Worm (Caenorhabditis elegans) whole organism, L2 larva: ENCODE data around the gene C08F11.17.

Experiments used
- C34F6.9 ChIP-seq: fragments of 150-350 bp; optimal IDR thresholded peaks from 2 replicates; lab custom pipeline; 2014; ENCODE audit warnings: missing biosample characterization, missing genetic modification characterization
- F13H6.1 ChIP-seq: sonication (generic microtip); optimal IDR thresholded peaks from 2 replicates; lab custom pipeline; 2016; ENCODE audit warnings: missing genetic modification characterization, missing compliant biosample characterization
- Y55F3AM.14 ChIP-seq: fragments of 200-800 bp; sonication (Bioruptor generic); optimal IDR thresholded peaks from 2 replicates; lab custom pipeline; 2018; ENCODE audit warnings: mild to moderate bottlenecking, missing genetic modification characterization, missing compliant biosample characterization
- alr-1 ChIP-seq: fragments of 150-350 bp; optimal IDR thresholded peaks from 2 replicates; lab custom pipeline; 2014; ENCODE audit warnings: missing biosample characterization, missing genetic modification characterization
- ama-1 ChIP-seq: fragments of 150-350 bp; optimal IDR thresholded peaks from 2 replicates; lab custom pipeline; 2018; ENCODE audit warnings: inconsistent platforms
- blmp-1 ChIP-seq: sonication (generic microtip); optimal IDR thresholded peaks from 2 replicates; lab custom pipeline; 2017; ENCODE audit warnings: missing genetic modification characterization, mild to moderate bottlenecking, missing compliant biosample characterization, antibody characterized with exemption, moderate library complexity; ENCODE audit not compliant: insufficient read depth
- ceh-16 ChIP-seq: fragments of 150-350 bp; optimal IDR thresholded peaks from 2 replicates; lab custom pipeline; 2014; ENCODE audit warnings: missing biosample characterization, missing genetic modification characterization
- ceh-82 ChIP-seq: fragments of 150-350 bp; optimal IDR thresholded peaks from 2 replicates; lab custom pipeline; 2014; ENCODE audit warnings: missing biosample characterization, missing genetic modification characterization
- crh-2 ChIP-seq: sonication (generic microtip); optimal IDR thresholded peaks from 2 replicates; lab custom pipeline; 2017; ENCODE audit warnings: missing biosample characterization, missing genetic modification characterization
- egl-27 ChIP-seq: sonication (generic microtip); optimal IDR thresholded peaks from 3 replicates; lab custom pipeline; 2017; ENCODE audit warnings: missing biosample characterization, missing genetic modification reagents, missing genetic modification characterization
- elt-1 ChIP-seq: fragments of 150-350 bp; optimal IDR thresholded peaks from 2 replicates; lab custom pipeline; 2014; ENCODE audit warnings: missing biosample characterization, missing genetic modification characterization
- elt-3 ChIP-seq: sonication (generic microtip); optimal IDR thresholded peaks from 2 replicates; lab custom pipeline; 2017; ENCODE audit warnings: missing biosample characterization, missing genetic modification characterization
- fos-1 ChIP-seq: fragments of 150-350 bp; optimal IDR thresholded peaks from 2 replicates; lab custom pipeline; 2014; ENCODE audit warnings: missing biosample characterization, missing genetic modification characterization
- lin-11 ChIP-seq: fragments of 150-350 bp; sonication (generic microtip); optimal IDR thresholded peaks from 2 replicates; lab custom pipeline; 2014; ENCODE audit warnings: missing biosample characterization, missing genetic modification characterization, inconsistent platforms, mixed read lengths
- lin-13 ChIP-seq: fragments of 150-350 bp; optimal IDR thresholded peaks from 2 replicates; lab custom pipeline; 2014; ENCODE audit warnings: missing biosample characterization, missing genetic modification reagents, missing genetic modification characterization
- lin-39 ChIP-seq: fragments of 150-350 bp; optimal IDR thresholded peaks from 2 replicates; lab custom pipeline; 2014; ENCODE audit warnings: missing biosample characterization, missing genetic modification reagents, missing genetic modification characterization
- lsy-2 ChIP-seq, 2 experiments: fragments of 150-350 bp in 1 of 2; sonication (generic microtip) in 1 of 2; optimal IDR thresholded peaks; 2 replicates each; lab custom pipeline; 2014 to 2017; ENCODE audit warnings: missing biosample characterization in 2 of 2, missing genetic modification characterization in 2 of 2
- mab-5 ChIP-seq: fragments of 150-350 bp; optimal IDR thresholded peaks from 2 replicates; lab custom pipeline; 2014; ENCODE audit warnings: missing biosample characterization, missing genetic modification characterization
- mdl-1 ChIP-seq, 2 experiments: fragments of 150-350 bp in 1 of 2; sonication (generic microtip) in 1 of 2; optimal IDR thresholded peaks; 2 replicates each; lab custom pipeline; 2017; ENCODE audit warnings: missing biosample characterization in 2 of 2, missing genetic modification characterization in 2 of 2
- nhr-11 ChIP-seq: fragments of 150-350 bp; optimal IDR thresholded peaks from 2 replicates; lab custom pipeline; 2014; ENCODE audit warnings: missing biosample characterization, missing genetic modification characterization
- nhr-129 ChIP-seq: fragments of 150-350 bp; optimal IDR thresholded peaks from 2 replicates; lab custom pipeline; 2014; ENCODE audit warnings: missing biosample characterization, missing genetic modification characterization
- nhr-237 ChIP-seq: fragments of 150-350 bp; optimal IDR thresholded peaks from 2 replicates; lab custom pipeline; 2014; ENCODE audit warnings: missing biosample characterization, missing genetic modification characterization
- nhr-25 ChIP-seq: fragments of 150-350 bp; sonication (generic microtip); optimal IDR thresholded peaks from 3 replicates; lab custom pipeline; 2014; ENCODE audit warnings: missing biosample characterization, missing genetic modification characterization
- nhr-77 ChIP-seq: fragments of 150-350 bp; optimal IDR thresholded peaks from 2 replicates; lab custom pipeline; 2014; ENCODE audit warnings: missing biosample characterization, missing genetic modification characterization
- sem-4 ChIP-seq: fragments of 150-350 bp; optimal IDR thresholded peaks from 2 replicates; lab custom pipeline; 2014; ENCODE audit warnings: missing biosample characterization, missing genetic modification reagents, missing genetic modification characterization
- sma-3 ChIP-seq: sonication (generic microtip); optimal IDR thresholded peaks from 2 replicates; lab custom pipeline; 2016; ENCODE audit warnings: missing genetic modification reagents, missing genetic modification characterization, missing compliant biosample characterization
- sma-9 ChIP-seq, 2 experiments: fragments of 150-350 bp in 1 of 2; sonication (generic microtip) in 1 of 2; optimal IDR thresholded peaks; 2 replicates each; lab custom pipeline; 2014 to 2016; ENCODE audit warnings: missing genetic modification characterization in 2 of 2, mild to moderate bottlenecking in 1 of 2, missing biosample characterization in 1 of 2, missing compliant biosample characterization in 1 of 2, missing genetic modification reagents in 1 of 2, moderate library complexity in 1 of 2
- snpc-4 ChIP-seq: fragments of 150-350 bp; optimal IDR thresholded peaks from 2 replicates; lab custom pipeline; 2014; ENCODE audit warnings: missing biosample characterization, missing genetic modification characterization
- unc-55 ChIP-seq: fragments of 150-350 bp; sonication (generic microtip); optimal IDR thresholded peaks from 3 replicates; lab custom pipeline; 2014; ENCODE audit warnings: missing biosample characterization, missing genetic modification reagents, missing genetic modification characterization
- unc-62 ChIP-seq: fragments of 150-350 bp; optimal IDR thresholded peaks from 2 replicates; lab custom pipeline; 2014; ENCODE audit warnings: missing biosample characterization, missing genetic modification reagents, missing genetic modification characterization
- zag-1 ChIP-seq: fragments of 150-350 bp; optimal IDR thresholded peaks from 2 replicates; lab custom pipeline; 2014; ENCODE audit warnings: missing biosample characterization, missing genetic modification characterization

The C08F11.17 gene

ce11 chrIV:13695720-13696364 lies 45.7 kb upstream of the C08F11.17 start:
- TF ChIP-seq sma-9 (GFP tag; optimal IDR thresholded peaks at IDR 0.05; lab: Kevin White, UChicago) (peak; percentile 37), sma-9 (tag; optimal IDR thresholded peaks at IDR 0.05; lab: Kevin White, UChicago) (no peak), nhr-25 (tag; lab: Kevin White, UChicago) (peak; percentile 42), unc-62 (GFP tag; lab: Kevin White, UChicago) (peak; percentile 97), F13H6.1 (tag; lab: Kevin White, UChicago) (peak; percentile 68), lin-11 (no peak), mab-5 (tag; lab: Kevin White, UChicago) (peak; percentile 97), blmp-1 (tag; lab: Kevin White, UChicago) (no peak), lin-39 (tag; lab: Kevin White, UChicago) (peak; percentile 93), Y55F3AM.14 (peak; percentile 33), alr-1 (tag; lab: Kevin White, UChicago) (no peak), mdl-1 (tag; optimal IDR thresholded peaks at IDR 0.05; lab: Kevin White, UChicago) (no peak), ceh-16 (peak; percentile 98), snpc-4 (tag; lab: Kevin White, UChicago) (no peak), elt-1 (tag; lab: Kevin White, UChicago) (no peak), zag-1 (tag; lab: Kevin White, UChicago) (peak; percentile 32), lsy-2 (tag; optimal IDR thresholded peaks at IDR 0.05; lab: Kevin White, UChicago) (peak in 1 of 2 experiments; percentile 36), elt-3 (tag; lab: Kevin White, UChicago) (no peak), unc-55 (peak; percentile 7), ama-1 (lab: Kevin White, UChicago) (no peak), crh-2 (tag; lab: Kevin White, UChicago) (peak; percentile 19), nhr-129 (tag; lab: Kevin White, UChicago) (peak; percentile 78), sem-4 (tag; lab: Kevin White, UChicago) (peak; percentile 27)
- TF ChIP-seq, all 48 proteins: peak for 14

- TF ChIP-seq elt-3 (tag; lab: Kevin White, UChicago) = no peak
- TF ChIP-seq snpc-4 (tag; lab: Kevin White, UChicago) = peak; percentile 30
These were observed 45.2 kb upstream of the C08F11.17 start for ce11 chrIV:13695302-13695701.

- no peak for TF ChIP-seq fos-1 (tag; lab: Kevin White, UChicago)
- peak; percentile 27 for TF ChIP-seq unc-55
- TF ChIP-seq ceh-16 = no peak
- no peak for TF ChIP-seq lin-11
- TF ChIP-seq unc-62 (GFP tag; lab: Kevin White, UChicago) = peak; percentile 89
- no peak for TF ChIP-seq ceh-82 (tag; lab: Kevin White, UChicago)
- TF ChIP-seq mab-5 (tag; lab: Kevin White, UChicago) = peak; percentile 98
- TF ChIP-seq sem-4 (tag; lab: Kevin White, UChicago) = no peak
- TF ChIP-seq lin-13 (GFP tag; lab: Kevin White, UChicago) = no peak
- TF ChIP-seq nhr-11 = no peak
- peak in 1 of 2 experiments; percentile 33 for TF ChIP-seq lsy-2 (tag; optimal IDR thresholded peaks at IDR 0.05; lab: Kevin White, UChicago)
- no peak for TF ChIP-seq C34F6.9
- peak; percentile 72 for TF ChIP-seq lin-39 (tag; lab: Kevin White, UChicago)
These were observed 44.5 kb upstream of the C08F11.17 start for ce11 chrIV:13694600-13694999.

- TF ChIP-seq sem-4 (tag; lab: Kevin White, UChicago) = no peak
- TF ChIP-seq nhr-25 (tag; lab: Kevin White, UChicago) = no peak
- TF ChIP-seq unc-55 = no peak
- no peak for TF ChIP-seq nhr-237 (tag; lab: Kevin White, UChicago)
- TF ChIP-seq nhr-11 = no peak
- TF ChIP-seq egl-27 (tag; lab: Kevin White, UChicago) = no peak
- TF ChIP-seq nhr-129 (tag; lab: Kevin White, UChicago) = no peak
- no peak for TF ChIP-seq mab-5 (tag; lab: Kevin White, UChicago)
- TF ChIP-seq, all 48 proteins: peak for 0
These were observed 43.8 kb upstream of the C08F11.17 start for ce11 chrIV:13693976-13694375.

ce11 chrIV:13692522-13692921 lies 42.4 kb upstream of the C08F11.17 start:
- TF ChIP-seq nhr-129 (tag; lab: Kevin White, UChicago) = peak; percentile 38
- TF ChIP-seq sma-3 (GFP tag; lab: Kevin White, UChicago) = no peak
- no peak for TF ChIP-seq nhr-77 (tag; lab: Kevin White, UChicago)
- peak; percentile 10 for TF ChIP-seq nhr-25 (tag; lab: Kevin White, UChicago)
- no peak for TF ChIP-seq Y55F3AM.14
